Worm (Caenorhabditis elegans): ENCODE data around the gene B0284.3.
A peak's percentile ranks its signal among the peaks of the same experiment; 100 is the strongest.
"Not testable (repeated sequence)": the region's sequence is repeated elsewhere in the genome, so short reads cannot be mapped to it uniquely, and the experiment has no call there.

DNA sequence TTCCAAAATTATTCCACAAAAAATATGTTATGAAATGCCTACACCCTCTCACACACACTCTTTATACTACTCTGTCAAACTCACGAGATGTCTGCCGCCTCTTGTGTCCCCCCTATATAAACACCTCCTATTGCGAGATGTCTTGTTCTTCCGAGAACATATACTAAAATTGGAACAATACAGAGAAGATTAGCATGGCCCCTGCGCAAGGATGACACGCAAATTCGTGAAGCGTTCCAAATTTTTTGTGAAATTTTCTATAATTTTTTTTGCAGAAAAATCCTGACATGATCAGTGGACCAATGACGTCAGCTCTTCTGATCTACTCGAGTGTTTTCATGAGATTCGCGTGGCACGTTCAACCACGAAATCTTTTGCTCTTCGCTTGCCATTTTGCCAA lies 34.4 kb upstream of the B0284.3 start:
- peak; percentile 51 for TF ChIP-seq xbp-1 (tag; optimal IDR thresholded peaks at IDR 0.05)
- peak; percentile 4 for TF ChIP-seq ceh-90 (tag; optimal IDR thresholded peaks at IDR 0.05)
- TF ChIP-seq nhr-84 (tag; optimal IDR thresholded peaks at IDR 0.05); nhr-12 (tag; optimal IDR thresholded peaks at IDR 0.05); unc-62 (GFP tag; optimal IDR thresholded peaks at IDR 0.05); zag-1 (tag; optimal IDR thresholded peaks at IDR 0.05); alr-1 (tag; optimal IDR thresholded peaks at IDR 0.05; ENCODE audit: borderline replicate concordance); lin-39 (tag; optimal IDR thresholded peaks at IDR 0.05): not testable (repeated sequence)
- TF ChIP-seq ztf-4 (tag; optimal IDR thresholded peaks at IDR 0.05) = peak; percentile 34
- TF ChIP-seq rnt-1 (tag; optimal IDR thresholded peaks at IDR 0.05) = peak; percentile 23
- TF ChIP-seq lsy-2 (tag; optimal IDR thresholded peaks at IDR 0.05) = peak; percentile 40 to 51
- peak; percentile 9 to 41 (median 39) for TF ChIP-seq dpl-1 (GFP tag; optimal IDR thresholded peaks at IDR 0.05)
